Worm (Caenorhabditis elegans): ENCODE data around the gene zfp-1.

DNA sequence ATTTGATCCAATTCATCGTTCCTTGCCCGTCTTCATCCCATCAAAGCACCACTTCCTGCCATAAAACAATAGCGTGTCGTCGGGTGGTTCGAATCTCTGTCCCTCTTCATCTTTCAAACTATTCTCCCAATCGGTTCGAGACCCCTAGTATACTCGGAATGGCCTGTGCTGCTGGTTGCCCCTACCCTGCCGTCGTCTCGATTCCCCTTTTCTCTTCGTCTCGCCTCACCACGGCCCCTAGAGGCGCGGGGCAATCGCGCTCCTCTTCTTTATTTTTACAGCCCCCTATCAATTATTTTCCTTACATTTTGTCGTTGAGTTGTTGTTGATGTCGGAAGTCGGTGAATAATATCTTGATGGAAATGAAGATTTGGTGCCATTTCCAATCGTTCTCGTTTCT is 2.6 kb upstream of the zfp-1 start:
- TF ChIP-seq elt-3 (tag; optimal IDR thresholded peaks at IDR 0.05) (no peak), lin-13 (tag; optimal IDR thresholded peaks at IDR 0.05) (no peak), elt-1 (tag; optimal IDR thresholded peaks at IDR 0.05; ENCODE audit: borderline replicate concordance, insufficient read depth) (no peak), ceh-83 (GFP tag; optimal IDR thresholded peaks at IDR 0.05) (no peak), ztf-11 (tag; optimal IDR thresholded peaks at IDR 0.05) (no peak), mab-5 (tag; optimal IDR thresholded peaks at IDR 0.05) (no peak), unc-39 (tag; optimal IDR thresholded peaks at IDR 0.05) (no peak)
